Worm (Caenorhabditis elegans): ENCODE results near the gene Y53G8AL.4.

ce11 chrIII:3224102-3224501, 26.3 kb downstream of the Y53G8AL.4 start:
- TF ChIP-seq nhr-48 (tag; optimal IDR thresholded peaks at IDR 0.05) (no peak), lin-39 (tag; optimal IDR thresholded peaks at IDR 0.05) (no peak), ama-1 (optimal IDR thresholded peaks at IDR 0.05) (no peak), unc-62 (GFP tag; optimal IDR thresholded peaks at IDR 0.05 in 1 of 2) (no peak), unc-62 (tag; optimal IDR thresholded peaks at IDR 0.05) (no peak), madf-9 (GFP tag; conservative IDR thresholded peaks at IDR 0.05) (no peak)
